Worm (Caenorhabditis elegans) whole organism, midembryonic: Measurements from ENCODE around the gene K07H8.9.

Source experiments
- T22C8.4 ChIP-seq: fragments of 200-800 bp; sonication (Bioruptor generic); IDR thresholded peaks from 2 replicates; pipeline ENCODE4 v1.3.6; 2022; ENCODE audit warnings: missing genetic modification characterization, missing compliant biosample characterization
- cog-1 ChIP-seq: sonication (generic microtip); optimal IDR thresholded peaks from 2 replicates; lab custom pipeline; 2016; ENCODE audit warnings: missing genetic modification characterization, missing compliant biosample characterization
- flt-1 ChIP-seq: fragments of 200-800 bp; sonication (Bioruptor generic); IDR thresholded peaks from 2 replicates; pipeline ENCODE4 v1.3.6; 2022; ENCODE audit warnings: missing genetic modification characterization, missing compliant biosample characterization
- klf-2 ChIP-seq: fragments of 200-800 bp; sonication (Bioruptor generic); conservative IDR thresholded peaks from 2 replicates; pipeline ENCODE4 v1.3.6; 2022; ENCODE audit warnings: missing genetic modification reagents, missing genetic modification characterization, missing compliant biosample characterization
- med-1 ChIP-seq: sonication (generic microtip); optimal IDR thresholded peaks from 2 replicates; lab custom pipeline; 2017; ENCODE audit warnings: missing genetic modification characterization, mild to moderate bottlenecking, missing compliant biosample characterization, antibody characterized with exemption, missing genetic modification reagents; ENCODE audit not compliant: insufficient read depth
- ref-1 ChIP-seq: fragments of 200-800 bp; sonication (Bioruptor generic); conservative IDR thresholded peaks from 2 replicates; pipeline ENCODE4 v1.3.6; 2022; ENCODE audit warnings: missing genetic modification reagents, missing genetic modification characterization, missing compliant biosample characterization
- tab-1 ChIP-seq: fragments of 200-800 bp; sonication (Bioruptor generic); IDR thresholded peaks from 2 replicates; pipeline ENCODE4 v1.3.6; 2022; ENCODE audit warnings: missing genetic modification characterization, missing compliant biosample characterization
- ztf-23 ChIP-seq: fragments of 200-800 bp; sonication (Bioruptor generic); IDR thresholded peaks from 2 replicates; pipeline ENCODE4 v1.3.6; 2022; ENCODE audit warnings: missing genetic modification reagents, missing genetic modification characterization, missing compliant biosample characterization
- ztf-29 ChIP-seq: fragments of 200-800 bp; sonication (Bioruptor generic); IDR thresholded peaks from 2 replicates; pipeline ENCODE4 v1.3.6; 2022; ENCODE audit warnings: missing genetic modification reagents, missing genetic modification characterization, missing compliant biosample characterization

ce11 chrIV:8275232-8275631, 11.0 kb downstream of the K07H8.9 start, which contains the start of gene K07H8.11:
- no peak for TF ChIP-seq T22C8.4 (GFP tag; lab: Robert Waterston, UW)
- TF ChIP-seq cog-1 = no peak
- no peak for TF ChIP-seq klf-2 (GFP tag; lab: Robert Waterston, UW)
- TF ChIP-seq flt-1 = no peak
- no peak for TF ChIP-seq ztf-29 (GFP tag; lab: Robert Waterston, UW)
- TF ChIP-seq ztf-23 (GFP tag; lab: Robert Waterston, UW) = no peak
- no peak for TF ChIP-seq tab-1 (GFP tag; lab: Robert Waterston, UW)
- no peak for TF ChIP-seq med-1 (GFP tag; lab: Kevin White, UChicago)
- no peak for TF ChIP-seq ref-1 (GFP tag; lab: Robert Waterston, UW)
